Fruit fly (Drosophila melanogaster) whole organism, embryonic: ENCODE measurements around the gene bsk.

Experiments used
- CG10654 ChIP-seq: fragments of 200-800 bp; sonication (Bioruptor generic); optimal IDR thresholded peaks from 2 replicates; lab custom pipeline; 2016; ENCODE audit warnings: missing biosample characterization, missing genetic modification characterization
- CG15514 ChIP-seq: fragments of 200-800 bp; sonication (Bioruptor generic); optimal IDR thresholded peaks from 3 replicates; lab custom pipeline; 2017; ENCODE audit warnings: missing biosample characterization, missing genetic modification characterization, mild to moderate bottlenecking, moderate library complexity, missing genetic modification reagents
- CG34422 ChIP-seq: fragments of 200-800 bp; sonication (Bioruptor generic); IDR thresholded peaks from 3 replicates; pipeline ENCODE4 v1.3.6; 2022; ENCODE audit warnings: missing biosample characterization, missing genetic modification characterization
- CG3847 ChIP-seq: fragments of 200-800 bp; sonication (Bioruptor generic); IDR thresholded peaks from 2 replicates; pipeline ENCODE4 v1.3.6; 2022; ENCODE audit warnings: missing biosample characterization, missing genetic modification characterization
- CG4360 ChIP-seq: fragments of 200-800 bp; sonication (Bioruptor generic); IDR thresholded peaks from 2 replicates; pipeline ENCODE4 v1.3.6; 2022; ENCODE audit warnings: missing biosample characterization, missing genetic modification characterization
- CG7963 ChIP-seq: fragments of 200-800 bp; sonication (Bioruptor generic); IDR thresholded peaks from 3 replicates; pipeline ENCODE4 v1.3.6; 2022; ENCODE audit warnings: missing biosample characterization, missing genetic modification characterization; ENCODE audit not compliant: partially characterized antibody
- Deaf1 ChIP-seq: fragments of 200-800 bp; optimal IDR thresholded peaks from 3 replicates; lab custom pipeline; 2019; ENCODE audit warnings: missing biosample characterization, mild to moderate bottlenecking, missing genetic modification characterization, moderate library complexity
- Hmr ChIP-seq: fragments of 200-800 bp; sonication (Bioruptor generic); optimal IDR thresholded peaks from 3 replicates; lab custom pipeline; 2017; ENCODE audit warnings: mild to moderate bottlenecking, missing biosample characterization, missing genetic modification reagents, missing genetic modification characterization
- Hr39 ChIP-seq: fragments of >200 bp; optimal IDR thresholded peaks from 2 replicates; lab custom pipeline; 2017
- MBD-R2 ChIP-seq: fragments of 200-800 bp; sonication (Bioruptor generic); IDR thresholded peaks from 2 replicates; pipeline ENCODE4 v1.3.6; 2022; ENCODE audit warnings: missing biosample characterization, missing genetic modification characterization
- Sox102F ChIP-seq: fragments of 200-800 bp; sonication (Bioruptor generic); optimal IDR thresholded peaks from 2 replicates; lab custom pipeline; 2018; ENCODE audit warnings: missing biosample characterization, mild to moderate bottlenecking, missing genetic modification characterization, moderate library complexity
- exex ChIP-seq: fragments of 200-800 bp; sonication (Bioruptor generic); optimal IDR thresholded peaks from 4 replicates; lab custom pipeline; 2018; ENCODE audit warnings: missing biosample characterization, mild to moderate bottlenecking, missing genetic modification characterization, moderate library complexity
- hbn ChIP-seq: fragments of 200-800 bp; sonication (Bioruptor generic); IDR thresholded peaks from 2 replicates; pipeline ENCODE4 v1.3.6; 2022; ENCODE audit warnings: missing biosample characterization, missing genetic modification characterization; ENCODE audit not compliant: partially characterized antibody

Gene bsk

dm6 chr2L:10198911-10199310 lies 51.4 kb downstream of the bsk start, which contains the start of gene Sur (continued):
- TF ChIP-seq CG4360 (GFP tag; lab: Robert Waterston, UW): 0 out of 2 replicates have a peak, but pooled peaks have one; percentile 17
- TF ChIP-seq CG7963 (GFP tag; lab: Robert Waterston, UW): no peak
- TF ChIP-seq CG15514: peak; percentile 6
- no peak for TF ChIP-seq CG10654 (GFP tag; lab: Kevin White, UChicago)
- TF ChIP-seq MBD-R2 (GFP tag; lab: Robert Waterston, UW): peak; percentile 27; the same call in 1 of the 2 replicates
- no peak for TF ChIP-seq CG3847 (GFP tag; lab: Robert Waterston, UW)
- TF ChIP-seq CG34422: peak; percentile 50; the same call in 1 of the 3 replicates
- no peak for TF ChIP-seq hbn (GFP tag; lab: Robert Waterston, UW)
- TF ChIP-seq Hmr (GFP tag; lab: Kevin White, UChicago): no peak
- TF ChIP-seq Hr39 (lab: Kevin White, UChicago): no peak
- TF ChIP-seq Deaf1 (tag; lab: Kevin White, UChicago): peak; percentile 87
- no peak for TF ChIP-seq exex
- no peak for TF ChIP-seq Sox102F (GFP tag; lab: Kevin White, UChicago)
- TF ChIP-seq, all 482 proteins: peak for 16
